Fruit fly (Drosophila melanogaster): ENCODE measurements around the gene CG12320.

The CG12320 gene

DNA sequence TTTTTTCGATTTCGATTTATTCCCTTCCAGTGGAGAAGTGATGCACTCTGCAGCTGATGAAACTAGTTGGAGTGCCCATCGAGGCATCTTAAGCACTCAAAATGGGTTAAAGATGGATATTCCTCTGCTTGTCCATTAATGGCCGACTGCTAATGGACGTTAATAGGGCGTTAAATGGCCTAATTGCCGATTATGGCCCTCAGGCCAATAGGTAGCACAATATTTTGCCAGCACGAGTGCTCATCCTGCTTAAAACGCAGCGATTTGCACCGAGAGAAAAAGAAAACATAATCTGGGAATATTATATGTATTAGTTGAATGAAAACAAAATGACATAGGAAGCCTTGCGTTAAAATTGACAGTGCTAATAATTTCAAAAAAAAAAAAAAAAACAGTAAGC is 44.1 kb downstream of the CG12320 start, which contains the start of gene CG44158:
Gene CG44158, plus strand, starts transcription at position 301 of the 400 bp plus-strand sequence.
- TF ChIP-seq D1 (tag; optimal IDR thresholded peaks at IDR 0.05) = no peak
- TF ChIP-seq Pif1B (GFP tag; optimal IDR thresholded peaks at IDR 0.05) = no peak
- TF ChIP-seq CG4496 (GFP tag; IDR thresholded peaks at IDR 0.05) = no peak
- TF ChIP-seq CG15710 (tag; optimal IDR thresholded peaks at IDR 0.05) = no peak
- TF ChIP-seq Pif1A (GFP tag; optimal IDR thresholded peaks at IDR 0.05) = no peak
- no peak for TF ChIP-seq rn (GFP tag; IDR thresholded peaks at IDR 0.05)
- TF ChIP-seq Snoo (tag; optimal IDR thresholded peaks at IDR 0.05) = no peak

Measured in whole organism, pupa.